Worm (Caenorhabditis elegans) whole organism, mixed stage, embryonic: ENCODE data around the gene eng-1.

Experiments
- ceh-39 ChIP-seq: fragments of 150-350 bp; optimal IDR thresholded peaks from 2 replicates; lab custom pipeline; 2014; ENCODE audit warnings: missing biosample characterization, missing genetic modification characterization
- ceh-83 ChIP-seq: fragments of 200-800 bp; sonication (Bioruptor generic); optimal IDR thresholded peaks from 2 replicates; lab custom pipeline; 2018; ENCODE audit warnings: mild to moderate bottlenecking, missing genetic modification characterization, missing compliant biosample characterization
- elt-3 ChIP-seq: fragments of 150-350 bp; optimal IDR thresholded peaks from 2 replicates; lab custom pipeline; 2014; ENCODE audit warnings: missing biosample characterization, missing genetic modification characterization
- flh-1 ChIP-seq: fragments of 200-800 bp; sonication (Bioruptor generic); optimal IDR thresholded peaks from 2 replicates; lab custom pipeline; 2018; ENCODE audit warnings: mild to moderate bottlenecking, missing genetic modification characterization, moderate library complexity, missing compliant biosample characterization
- lin-13 ChIP-seq: fragments of 150-350 bp; optimal IDR thresholded peaks from 2 replicates; lab custom pipeline; 2014; ENCODE audit warnings: missing biosample characterization, missing genetic modification characterization
- lsy-2 ChIP-seq: fragments of 150-350 bp; optimal IDR thresholded peaks from 2 replicates; lab custom pipeline; 2014; ENCODE audit warnings: missing biosample characterization, missing genetic modification characterization
- mls-2 ChIP-seq: sonication (generic microtip); optimal IDR thresholded peaks from 2 replicates; lab custom pipeline; 2016; ENCODE audit warnings: mild to moderate bottlenecking, missing genetic modification characterization, moderate library complexity, missing compliant biosample characterization
- nhr-12 ChIP-seq: fragments of 150-350 bp; optimal IDR thresholded peaks from 2 replicates; lab custom pipeline; 2014; ENCODE audit warnings: missing biosample characterization, missing genetic modification characterization
- nhr-237 ChIP-seq: fragments of 150-350 bp; optimal IDR thresholded peaks from 2 replicates; lab custom pipeline; 2014; ENCODE audit warnings: missing biosample characterization, missing genetic modification characterization
- nhr-28 ChIP-seq: fragments of 150-350 bp; optimal IDR thresholded peaks from 2 replicates; lab custom pipeline; 2014; ENCODE audit warnings: missing biosample characterization, missing genetic modification characterization
- pha-4 ChIP-seq: fragments of 150-350 bp; optimal IDR thresholded peaks from 2 replicates; lab custom pipeline; 2018; ENCODE audit warnings: missing biosample characterization, missing genetic modification reagents, missing genetic modification characterization
- snpc-4 ChIP-seq: fragments of 150-350 bp; optimal IDR thresholded peaks from 2 replicates; lab custom pipeline; 2014; ENCODE audit warnings: missing biosample characterization, missing genetic modification characterization
- tbx-8 ChIP-seq: fragments of 200-800 bp; sonication (Bioruptor generic); optimal IDR thresholded peaks from 2 replicates; lab custom pipeline; 2018; ENCODE audit warnings: mild to moderate bottlenecking, missing genetic modification characterization, moderate library complexity, missing compliant biosample characterization
- unc-62 ChIP-seq: fragments of 150-350 bp; optimal IDR thresholded peaks from 2 replicates; lab custom pipeline; 2014; ENCODE audit warnings: missing biosample characterization, missing genetic modification reagents, missing genetic modification characterization

DNA sequence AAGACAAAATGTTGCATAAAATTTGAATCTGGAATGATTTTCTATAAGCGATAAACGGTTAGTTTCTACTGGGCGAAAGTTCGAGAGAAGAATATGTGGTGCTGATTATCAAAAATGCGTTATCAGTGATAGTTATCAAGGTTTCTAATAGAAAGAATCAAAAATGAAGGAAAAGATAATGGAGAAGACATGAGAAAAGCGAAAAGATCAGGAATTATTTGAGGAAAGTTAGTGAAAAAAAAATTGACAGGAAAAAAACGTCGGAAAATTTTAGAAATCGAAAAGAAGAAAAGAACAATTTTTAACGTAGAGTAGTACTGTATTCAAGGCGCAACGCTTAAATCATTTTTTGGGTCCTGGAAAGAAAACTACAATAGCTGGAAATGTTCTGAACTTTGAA, 4.5 kb downstream of the eng-1 start, which contains the start of gene dnpp-1:
- no peak for TF ChIP-seq pha-4
- TF ChIP-seq tbx-8 (GFP tag; lab: Kevin White, UChicago): no peak
- no peak for TF ChIP-seq snpc-4 (tag; lab: Kevin White, UChicago)
- no peak for TF ChIP-seq lsy-2 (tag; lab: Kevin White, UChicago)
- no peak for TF ChIP-seq nhr-12 (tag; lab: Kevin White, UChicago)
- no peak for TF ChIP-seq mls-2
- no peak for TF ChIP-seq unc-62
- no peak for TF ChIP-seq nhr-237 (tag; lab: Kevin White, UChicago)
- no peak for TF ChIP-seq flh-1 (GFP tag; lab: Kevin White, UChicago)
- no peak for TF ChIP-seq ceh-39 (tag; lab: Kevin White, UChicago)
- no peak for TF ChIP-seq lin-13 (tag; lab: Kevin White, UChicago)
- no peak for TF ChIP-seq elt-3
- no peak for TF ChIP-seq ceh-83 (GFP tag; lab: Kevin White, UChicago)
- no peak for TF ChIP-seq nhr-28 (tag; lab: Kevin White, UChicago)
